Fruit fly (Drosophila melanogaster) whole organism, embryonic: ENCODE data around the gene CG9166.

Experiments
- Atf-2 ChIP-seq: fragments of 200-800 bp; sonication (Bioruptor generic); optimal IDR thresholded peaks from 2 replicates; lab custom pipeline; 2016; ENCODE audit warnings: missing biosample characterization, missing genetic modification characterization
- CG10274 ChIP-seq: fragments of 200-800 bp; sonication (Bioruptor generic); optimal IDR thresholded peaks from 3 replicates; lab custom pipeline; 2017; ENCODE audit warnings: missing biosample characterization, mild to moderate bottlenecking, missing genetic modification characterization
- CG10321 ChIP-seq: fragments of 200-800 bp; sonication (Bioruptor generic); IDR thresholded peaks from 2 replicates; pipeline ENCODE4 v1.3.6; 2022; ENCODE audit warnings: missing biosample characterization, missing genetic modification characterization
- CG10959 ChIP-seq: fragments of 200-800 bp; sonication (Bioruptor generic); IDR thresholded peaks from 2 replicates; pipeline ENCODE4 v1.3.6; 2022; ENCODE audit warnings: missing biosample characterization, missing genetic modification characterization
- CG10979 ChIP-seq: fragments of 200-800 bp; sonication (Bioruptor generic); optimal IDR thresholded peaks from 2 replicates; lab custom pipeline; 2018; ENCODE audit warnings: missing biosample characterization, mild to moderate bottlenecking, missing genetic modification characterization, moderate library complexity
- CG11504 ChIP-seq: fragments of 200-800 bp; sonication (Bioruptor generic); optimal IDR thresholded peaks from 3 replicates; lab custom pipeline; 2019; ENCODE audit warnings: missing biosample characterization, mild to moderate bottlenecking, missing genetic modification characterization, moderate library complexity
- CG12236 ChIP-seq: fragments of 200-800 bp; sonication (Bioruptor generic); optimal IDR thresholded peaks from 2 replicates; lab custom pipeline; 2016; ENCODE audit warnings: missing biosample characterization, missing genetic modification characterization
- CG1529 ChIP-seq: fragments of 200-800 bp; sonication (Bioruptor generic); optimal IDR thresholded peaks from 3 replicates; lab custom pipeline; 2018; ENCODE audit warnings: missing biosample characterization, missing genetic modification characterization
- CG17802 ChIP-seq: fragments of 200-800 bp; sonication (Bioruptor generic); optimal IDR thresholded peaks from 2 replicates; lab custom pipeline; 2018; ENCODE audit warnings: missing biosample characterization, mild to moderate bottlenecking, missing genetic modification characterization, moderate library complexity
- CG18262 ChIP-seq: fragments of 200-800 bp; optimal IDR thresholded peaks from 3 replicates; lab custom pipeline; 2019; ENCODE audit warnings: missing biosample characterization, mild to moderate bottlenecking, missing genetic modification characterization, moderate library complexity
- CG1832 ChIP-seq: fragments of 200-800 bp; sonication (Bioruptor generic); optimal IDR thresholded peaks from 2 replicates; lab custom pipeline; 2017; ENCODE audit warnings: missing biosample characterization, mild to moderate bottlenecking, missing genetic modification characterization, inconsistent platforms
- CG2116 ChIP-seq: fragments of 200-800 bp; sonication (Bioruptor generic); optimal IDR thresholded peaks from 3 replicates; lab custom pipeline; 2018; ENCODE audit warnings: missing biosample characterization, mild to moderate bottlenecking, missing genetic modification characterization
- CG32532 ChIP-seq: fragments of 200-800 bp; sonication (Bioruptor generic); IDR thresholded peaks from 2 replicates; pipeline ENCODE4 v1.3.6; 2022; ENCODE audit warnings: missing biosample characterization, missing genetic modification characterization
- CG3281 ChIP-seq: fragments of 200-800 bp; sonication (Bioruptor generic); optimal IDR thresholded peaks from 3 replicates; lab custom pipeline; 2017; ENCODE audit warnings: missing biosample characterization, mild to moderate bottlenecking, missing genetic modification characterization
- CG33213 ChIP-seq: fragments of 200-800 bp; sonication (Bioruptor generic); optimal IDR thresholded peaks from 3 replicates; lab custom pipeline; 2016; ENCODE audit warnings: missing biosample characterization, missing genetic modification characterization
- CG3407 ChIP-seq: fragments of 200-800 bp; sonication (Bioruptor generic); optimal IDR thresholded peaks from 2 replicates; lab custom pipeline; 2018; ENCODE audit warnings: missing biosample characterization, mild to moderate bottlenecking, missing genetic modification characterization
- CG4730 ChIP-seq: fragments of 200-800 bp; sonication (Bioruptor generic); IDR thresholded peaks from 2 replicates; pipeline ENCODE4 v1.3.6; 2022; ENCODE audit warnings: missing biosample characterization, missing genetic modification characterization
- CG4820 ChIP-seq: fragments of 200-800 bp; sonication (Bioruptor generic); optimal IDR thresholded peaks from 3 replicates; lab custom pipeline; 2016; ENCODE audit warnings: missing biosample characterization, missing genetic modification characterization
- CG6791 ChIP-seq: fragments of 200-800 bp; sonication (Bioruptor generic); IDR thresholded peaks from 3 replicates; pipeline ENCODE4 v1.3.6; 2022; ENCODE audit warnings: missing biosample characterization, missing genetic modification characterization; ENCODE audit not compliant: partially characterized antibody
- CG7745 ChIP-seq: fragments of 200-800 bp; sonication (Bioruptor generic); optimal IDR thresholded peaks from 2 replicates; lab custom pipeline; 2018; ENCODE audit warnings: missing biosample characterization, mild to moderate bottlenecking, missing genetic modification characterization, moderate library complexity
- CG7786 ChIP-seq: fragments of 200-800 bp; sonication (Bioruptor generic); optimal IDR thresholded peaks from 2 replicates; lab custom pipeline; 2016; ENCODE audit warnings: missing biosample characterization, missing genetic modification characterization
- CG8388 ChIP-seq: fragments of 200-800 bp; sonication (Bioruptor generic); optimal IDR thresholded peaks from 2 replicates; lab custom pipeline; 2019; ENCODE audit warnings: missing biosample characterization, mild to moderate bottlenecking, missing genetic modification characterization, moderate library complexity
- CG9215 ChIP-seq: fragments of 200-800 bp; sonication (Bioruptor generic); IDR thresholded peaks from 2 replicates; pipeline ENCODE4 v1.3.6; 2022; ENCODE audit warnings: missing biosample characterization, missing genetic modification characterization
- CkIIα-i1 ChIP-seq: fragments of 200-800 bp; sonication (Bioruptor generic); IDR thresholded peaks from 2 replicates; pipeline ENCODE4 v1.3.6; 2022; ENCODE audit warnings: missing biosample characterization, missing genetic modification characterization
- D19B ChIP-seq: fragments of 200-800 bp; sonication (Bioruptor generic); optimal IDR thresholded peaks from 2 replicates; lab custom pipeline; 2017; ENCODE audit warnings: missing biosample characterization, mild to moderate bottlenecking, missing genetic modification characterization
- Dbx ChIP-seq: fragments of 200-800 bp; sonication (Bioruptor generic); IDR thresholded peaks from 3 replicates; pipeline ENCODE4 v1.3.6; 2022; ENCODE audit warnings: missing biosample characterization, missing genetic modification characterization
- Dll ChIP-seq: fragments of 200-800 bp; sonication (Bioruptor generic); IDR thresholded peaks from 4 replicates; pipeline ENCODE4 v1.3.6; 2022; ENCODE audit warnings: missing biosample characterization, missing genetic modification characterization; ENCODE audit not compliant: partially characterized antibody
- Dp ChIP-seq: fragments of 200-800 bp; sonication (Bioruptor generic); optimal IDR thresholded peaks from 2 replicates; lab custom pipeline; 2018; ENCODE audit warnings: missing biosample characterization, mild to moderate bottlenecking, missing genetic modification characterization, moderate library complexity
- Ets65A ChIP-seq: fragments of 200-800 bp; sonication (Bioruptor generic); peaks from one replicate; lab custom pipeline; 2016; ENCODE audit warnings: missing biosample characterization, missing genetic modification characterization
- Fer3 ChIP-seq: fragments of 200-800 bp; sonication (Bioruptor generic); optimal IDR thresholded peaks from 2 replicates; lab custom pipeline; 2018; ENCODE audit warnings: missing biosample characterization, mild to moderate bottlenecking, missing genetic modification characterization, moderate library complexity
- Gug ChIP-seq: fragments of 200-800 bp; sonication (Bioruptor generic); IDR thresholded peaks from 4 replicates; pipeline ENCODE4 v1.3.6; 2022; ENCODE audit warnings: missing biosample characterization, missing genetic modification characterization
- Hmx ChIP-seq: fragments of 200-800 bp; sonication (Bioruptor generic); optimal IDR thresholded peaks from 2 replicates; lab custom pipeline; 2016; ENCODE audit warnings: missing biosample characterization, missing genetic modification characterization
- Hr3 ChIP-seq: fragments of 200-800 bp; sonication (Bioruptor generic); optimal IDR thresholded peaks from 3 replicates; lab custom pipeline; 2016; ENCODE audit warnings: missing biosample characterization, missing genetic modification characterization
- Hsf ChIP-seq: fragments of 200-800 bp; sonication (Bioruptor generic); optimal IDR thresholded peaks from 3 replicates; lab custom pipeline; 2016; ENCODE audit warnings: missing biosample characterization, missing genetic modification characterization
- Pdp1 ChIP-seq, 2 experiments: fragments of 200-800 bp; sonication (Bioruptor generic); optimal IDR thresholded peaks; 3 replicates each; lab custom pipeline; 2016; ENCODE audit warnings: missing biosample characterization in 2 of 2, missing genetic modification characterization in 2 of 2, mild to moderate bottlenecking in 1 of 2, moderate library complexity in 1 of 2
- TFAM ChIP-seq: fragments of 200-800 bp; sonication (Bioruptor generic); optimal IDR thresholded peaks from 2 replicates; lab custom pipeline; 2017; ENCODE audit warnings: missing biosample characterization, missing genetic modification characterization, inconsistent platforms
- bowl ChIP-seq: fragments of 200-800 bp; sonication (Bioruptor generic); IDR thresholded peaks from 2 replicates; pipeline ENCODE4 v1.3.6; 2022; ENCODE audit warnings: missing biosample characterization, missing genetic modification characterization
- ci ChIP-seq: fragments of 200-800 bp; sonication (Bioruptor generic); IDR thresholded peaks from 3 replicates; pipeline ENCODE4 v1.3.6; 2022; ENCODE audit warnings: missing biosample characterization, missing genetic modification characterization
- dm ChIP-seq: fragments of 200-800 bp; sonication (Bioruptor generic); optimal IDR thresholded peaks from 3 replicates; lab custom pipeline; 2016; ENCODE audit warnings: missing biosample characterization, missing genetic modification characterization
- dysf ChIP-seq: fragments of 200-800 bp; sonication (Bioruptor generic); IDR thresholded peaks from 3 replicates; pipeline ENCODE4 v1.3.6; 2022; ENCODE audit warnings: missing biosample characterization, missing genetic modification characterization
- ham ChIP-seq: fragments of 200-800 bp; sonication (Bioruptor generic); IDR thresholded peaks from 2 replicates; pipeline ENCODE4 v1.3.6; 2022; ENCODE audit warnings: missing biosample characterization, missing genetic modification characterization
- jumu ChIP-seq: fragments of 200-800 bp; sonication (Bioruptor generic); optimal IDR thresholded peaks from 3 replicates; lab custom pipeline; 2016; ENCODE audit warnings: missing biosample characterization, missing genetic modification characterization
- kay ChIP-seq: fragments of 200-800 bp; sonication (Bioruptor generic); optimal IDR thresholded peaks from 2 replicates; lab custom pipeline; 2016; ENCODE audit warnings: missing biosample characterization, missing genetic modification characterization
- lilli ChIP-seq: fragments of 200-800 bp; sonication (Bioruptor generic); optimal IDR thresholded peaks from 3 replicates; lab custom pipeline; 2016; ENCODE audit warnings: missing biosample characterization, missing genetic modification characterization
- nmo ChIP-seq: fragments of 200-800 bp; sonication (Bioruptor generic); optimal IDR thresholded peaks from 2 replicates; lab custom pipeline; 2018; ENCODE audit warnings: missing biosample characterization, mild to moderate bottlenecking, missing genetic modification characterization, moderate library complexity
- oc ChIP-seq: fragments of 200-800 bp; sonication (Bioruptor generic); optimal IDR thresholded peaks from 2 replicates; lab custom pipeline; 2018; ENCODE audit warnings: missing biosample characterization, mild to moderate bottlenecking, missing genetic modification characterization, moderate library complexity
- pan ChIP-seq, 4 experiments: fragments of >200 bp in 3 of 4; fragments of 200-800 bp in 1 of 4; sonication (Bioruptor generic) in 1 of 4; optimal IDR thresholded peaks in 3 of 4; IDR thresholded peaks in 1 of 4; 2 replicates each; pipeline versions ENCODE4 v1.3.6 to Lab custom; 2017 to 2022; ENCODE audit warnings: missing biosample characterization in 2 of 4, missing genetic modification characterization in 2 of 4, mixed read lengths in 1 of 4
- repo ChIP-seq: fragments of 200-800 bp; sonication (Bioruptor generic); optimal IDR thresholded peaks from 2 replicates; lab custom pipeline; 2016; ENCODE audit warnings: missing biosample characterization, missing genetic modification characterization
- schlank ChIP-seq: fragments of 200-800 bp; sonication (Bioruptor generic); optimal IDR thresholded peaks from 2 replicates; lab custom pipeline; 2018; ENCODE audit warnings: missing biosample characterization, mild to moderate bottlenecking, missing genetic modification characterization
- sens-2 ChIP-seq: fragments of 200-800 bp; sonication (Bioruptor generic); IDR thresholded peaks from 2 replicates; pipeline ENCODE4 v1.3.6; 2022; ENCODE audit warnings: missing biosample characterization, missing genetic modification characterization
- slp2 ChIP-seq: fragments of 200-800 bp; sonication (Bioruptor generic); optimal IDR thresholded peaks from 2 replicates; lab custom pipeline; 2016; ENCODE audit warnings: missing biosample characterization, missing genetic modification characterization
- tx ChIP-seq: fragments of 200-800 bp; sonication (Bioruptor generic); optimal IDR thresholded peaks from 2 replicates; lab custom pipeline; 2016; ENCODE audit warnings: missing biosample characterization, missing genetic modification characterization

Gene CG9166

dm6 chr3L:1335428-1335764, 15.5 kb upstream of the CG9166 start (continued):
- no peak for TF ChIP-seq CG1832 (GFP tag; lab: Kevin White, UChicago)
- peak; percentile 74; the same call in 2 of the 3 replicates for TF ChIP-seq ci (GFP tag; lab: Robert Waterston, UW)
- TF ChIP-seq oc (tag; lab: Kevin White, UChicago), result no peak
- TF ChIP-seq CG10959 (GFP tag; lab: Robert Waterston, UW), result no peak
- no peak for TF ChIP-seq CG1529 (GFP tag; lab: Kevin White, UChicago)
- no peak for TF ChIP-seq CG10321 (GFP tag; lab: Robert Waterston, UW)
- no peak for TF ChIP-seq CG33213 (GFP tag; lab: Kevin White, UChicago)
- TF ChIP-seq dm, result no peak
- TF ChIP-seq repo (GFP tag; lab: Kevin White, UChicago), result no peak
- no peak for TF ChIP-seq schlank (tag; lab: Kevin White, UChicago)
- TF ChIP-seq jumu (GFP tag; lab: Kevin White, UChicago), result peak; percentile 38
- TF ChIP-seq CG3281 (GFP tag; lab: Kevin White, UChicago), result peak; percentile 19
- TF ChIP-seq CG12236 (GFP tag; lab: Kevin White, UChicago), result no peak
- TF ChIP-seq bowl (GFP tag; lab: Robert Waterston, UW), result peak; percentile 49; the same call in 1 of the 2 replicates
- no peak for TF ChIP-seq CkIIα-i1 (GFP tag; lab: Robert Waterston, UW)
- no peak for TF ChIP-seq CG17802 (tag; lab: Kevin White, UChicago)
- no peak for TF ChIP-seq Hr3
- TF ChIP-seq CG3407 (GFP tag; lab: Kevin White, UChicago), result no peak
- TF ChIP-seq tx (GFP tag; lab: Kevin White, UChicago), result no peak
- peak; percentile 49 for TF ChIP-seq CG7786 (GFP tag; lab: Kevin White, UChicago)
- peak; percentile 37 for TF ChIP-seq Hsf (GFP tag; lab: Kevin White, UChicago)
- TF ChIP-seq Gug, result peak; percentile 46; the same call in 3 of the 4 replicates
- no peak for TF ChIP-seq ham
- TF ChIP-seq kay, result peak; percentile 42
- TF ChIP-seq Pdp1 (GFP tag; optimal IDR thresholded peaks at IDR 0.05; lab: Kevin White, UChicago), result peak; percentile 25 to 100
- TF ChIP-seq CG10979, result no peak
- no peak for TF ChIP-seq pan (optimal IDR thresholded peaks at IDR 0.05; lab: Kevin White, UChicago)
- peak in 1 of 2 experiments; percentile 76 for TF ChIP-seq pan (GFP tag; optimal IDR thresholded peaks at IDR 0.05 in 1 of 2, IDR thresholded peaks at IDR 0.05 in 1 of 2)
- TF ChIP-seq Atf-2, result peak; percentile 49
- peak; percentile 77 for TF ChIP-seq Ets65A
- no peak for TF ChIP-seq TFAM (GFP tag; lab: Kevin White, UChicago)
- TF ChIP-seq lilli (GFP tag; lab: Kevin White, UChicago), result peak; percentile 61
- no peak for TF ChIP-seq D19B (GFP tag; lab: Kevin White, UChicago)
- peak; percentile 30; the same call in 1 of the 2 replicates for TF ChIP-seq CG4730
- TF ChIP-seq slp2 (GFP tag; lab: Kevin White, UChicago), result no peak
- TF ChIP-seq CG4820 (GFP tag; lab: Kevin White, UChicago), result no peak
- no peak for TF ChIP-seq nmo (GFP tag; lab: Kevin White, UChicago)
- TF ChIP-seq Dp (GFP tag; lab: Kevin White, UChicago), result no peak
- peak; percentile 7 for TF ChIP-seq CG18262 (tag; lab: Kevin White, UChicago)
- TF ChIP-seq CG2116, result no peak
- TF ChIP-seq CG10274 (GFP tag; lab: Kevin White, UChicago), result no peak
- no peak for TF ChIP-seq Dll (GFP tag; lab: Robert Waterston, UW)
- TF ChIP-seq CG32532, result peak; percentile 84
- TF ChIP-seq Fer3, result peak; percentile 39
- no peak for TF ChIP-seq Hmx
- TF ChIP-seq sens-2, result no peak
- no peak for TF ChIP-seq CG7745
- no peak for TF ChIP-seq CG9215 (GFP tag; lab: Robert Waterston, UW)
- no peak for TF ChIP-seq CG11504
- no peak for TF ChIP-seq CG6791 (GFP tag; lab: Robert Waterston, UW)
- peak; percentile 72 for TF ChIP-seq Dbx
- TF ChIP-seq CG8388 (GFP tag; lab: Kevin White, UChicago), result no peak
- peak; percentile 63; the same call in 1 of the 3 replicates for TF ChIP-seq dysf
